Worm (Caenorhabditis elegans) whole organism, L3 larva: ENCODE measurements around the gene K10H10.4.

ENCODE experiments used
- R02D3.7 ChIP-seq: fragments of 150-350 bp; optimal IDR thresholded peaks from 2 replicates; lab custom pipeline; 2014; ENCODE audit warnings: missing biosample characterization, missing genetic modification characterization
- ztf-4 ChIP-seq: fragments of 150-350 bp; optimal IDR thresholded peaks from 2 replicates; lab custom pipeline; 2014; ENCODE audit warnings: missing biosample characterization, missing genetic modification characterization

DNA sequence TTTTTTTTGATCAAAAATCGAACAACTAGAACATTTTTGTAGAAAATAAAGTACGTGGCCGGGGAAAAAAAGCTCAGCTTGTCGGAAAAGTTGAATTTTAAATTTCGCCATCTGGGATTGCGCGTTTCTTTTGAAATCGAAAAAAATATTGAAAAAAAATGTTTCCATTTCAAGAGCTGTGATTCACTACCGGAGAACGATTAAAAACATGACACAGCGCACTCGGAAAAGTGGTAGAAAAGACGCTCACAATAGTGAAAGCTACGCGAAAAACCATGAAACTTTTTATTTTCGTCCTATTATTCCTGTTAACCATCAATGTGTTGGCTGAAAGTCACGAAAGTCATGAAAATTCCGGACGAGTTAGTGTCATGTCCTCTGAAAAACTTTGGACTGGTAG is 37.5 kb downstream of the K10H10.4 start, which contains the start of the genes clec-147 and C04H5.7:
- no peak for TF ChIP-seq ztf-4
- no peak for TF ChIP-seq R02D3.7 (tag; lab: Kevin White, UChicago)
